Fruit fly (Drosophila melanogaster) whole organism, pupa: ENCODE results near the gene Rab26.

Source experiments
- CG10348 ChIP-seq: fragments of 200-800 bp; sonication (Bioruptor generic); IDR thresholded peaks from 2 replicates; pipeline ENCODE4 v1.3.6; 2022; ENCODE audit warnings: missing biosample characterization, missing genetic modification characterization
- CG12605 ChIP-seq: fragments of 200-800 bp; sonication (Bioruptor generic); IDR thresholded peaks from 2 replicates; pipeline ENCODE4 v1.3.6; 2022; ENCODE audit warnings: missing biosample characterization, missing genetic modification characterization
- CG13204 ChIP-seq: fragments of 200-800 bp; sonication (Bioruptor generic); optimal IDR thresholded peaks from 2 replicates; lab custom pipeline; 2018; ENCODE audit warnings: missing biosample characterization, mild to moderate bottlenecking, missing genetic modification characterization, moderate library complexity
- CG14655 ChIP-seq: fragments of 200-800 bp; sonication (Bioruptor generic); optimal IDR thresholded peaks from 3 replicates; lab custom pipeline; 2017; ENCODE audit warnings: mild to moderate bottlenecking, missing biosample characterization, missing genetic modification reagents, missing genetic modification characterization
- CG15710 ChIP-seq: fragments of 200-800 bp; sonication (Bioruptor generic); optimal IDR thresholded peaks from 2 replicates; lab custom pipeline; 2018; ENCODE audit warnings: missing biosample characterization, mild to moderate bottlenecking, missing genetic modification characterization, moderate library complexity
- CG17806 ChIP-seq: fragments of 200-800 bp; sonication (Bioruptor generic); optimal IDR thresholded peaks from 2 replicates; lab custom pipeline; 2018; ENCODE audit warnings: missing biosample characterization, mild to moderate bottlenecking, missing genetic modification characterization, moderate library complexity
- CG32121 ChIP-seq: fragments of 200-800 bp; sonication (Bioruptor generic); IDR thresholded peaks from 2 replicates; pipeline ENCODE4 v1.3.6; 2022; ENCODE audit warnings: missing biosample characterization, missing genetic modification characterization
- CG34367 ChIP-seq: fragments of 200-800 bp; sonication (Bioruptor generic); optimal IDR thresholded peaks from 2 replicates; lab custom pipeline; 2018; ENCODE audit warnings: missing biosample characterization, mild to moderate bottlenecking, missing genetic modification characterization
- CG4496 ChIP-seq: fragments of 200-800 bp; sonication (Bioruptor generic); IDR thresholded peaks from 3 replicates; pipeline ENCODE4 v1.3.6; 2022; ENCODE audit warnings: missing biosample characterization, missing genetic modification characterization
- CG8159 ChIP-seq: fragments of 200-800 bp; sonication (Bioruptor generic); optimal IDR thresholded peaks from 3 replicates; lab custom pipeline; 2018; ENCODE audit warnings: missing biosample characterization, mild to moderate bottlenecking, missing genetic modification characterization, moderate library complexity
- CG8301 ChIP-seq: fragments of 200-800 bp; sonication (Bioruptor generic); optimal IDR thresholded peaks from 2 replicates; lab custom pipeline; 2018; ENCODE audit warnings: missing biosample characterization, mild to moderate bottlenecking, missing genetic modification characterization
- CG9948 ChIP-seq: fragments of 200-800 bp; sonication (Bioruptor generic); optimal IDR thresholded peaks from 2 replicates; lab custom pipeline; 2018; ENCODE audit warnings: missing biosample characterization, mild to moderate bottlenecking, missing genetic modification characterization, moderate library complexity
- D1 ChIP-seq: fragments of 200-800 bp; sonication (Bioruptor generic); optimal IDR thresholded peaks from 2 replicates; lab custom pipeline; 2018; ENCODE audit warnings: missing biosample characterization, mild to moderate bottlenecking, missing genetic modification characterization, moderate library complexity
- EcR ChIP-seq: fragments of 200-800 bp; sonication (Bioruptor generic); optimal IDR thresholded peaks from 3 replicates; lab custom pipeline; 2019; ENCODE audit warnings: missing biosample characterization, missing genetic modification characterization, mild to moderate bottlenecking, moderate library complexity, missing genetic modification reagents
- Ets98B ChIP-seq: fragments of 200-800 bp; sonication (Bioruptor generic); IDR thresholded peaks from 2 replicates; pipeline ENCODE4 v1.3.6; 2022; ENCODE audit warnings: missing biosample characterization, missing genetic modification characterization
- Pif1A ChIP-seq: fragments of 200-800 bp; sonication (Bioruptor generic); optimal IDR thresholded peaks from 3 replicates; lab custom pipeline; 2016; ENCODE audit warnings: missing biosample characterization, missing genetic modification characterization
- Pif1B ChIP-seq: fragments of 200-800 bp; sonication (Bioruptor generic); optimal IDR thresholded peaks from 3 replicates; lab custom pipeline; 2016; ENCODE audit warnings: missing biosample characterization, missing genetic modification characterization
- Snoo ChIP-seq: fragments of 200-800 bp; sonication (Bioruptor generic); optimal IDR thresholded peaks from 3 replicates; lab custom pipeline; 2017; ENCODE audit warnings: missing biosample characterization, mild to moderate bottlenecking, missing genetic modification characterization, inconsistent platforms
- fd96Ca ChIP-seq: fragments of 200-800 bp; sonication (Bioruptor generic); IDR thresholded peaks from 3 replicates; pipeline ENCODE4 v1.3.6; 2022; ENCODE audit warnings: missing biosample characterization, missing genetic modification characterization
- gl ChIP-seq: fragments of 200-800 bp; sonication (Bioruptor generic); optimal IDR thresholded peaks from 2 replicates; lab custom pipeline; 2018; ENCODE audit warnings: missing biosample characterization, mild to moderate bottlenecking, missing genetic modification characterization
- rn ChIP-seq: fragments of 200-800 bp; sonication (Bioruptor generic); IDR thresholded peaks from 2 replicates; pipeline ENCODE4 v1.3.6; 2022; ENCODE audit warnings: missing biosample characterization, missing genetic modification characterization

Rab26 gene

dm6 chr3L:21363926-21364537 lies 45.5 kb downstream of the Rab26 start:
- TF ChIP-seq Pif1B (GFP tag; lab: Kevin White, UChicago) (peak; percentile 33), fd96Ca (GFP tag; lab: Robert Waterston, UW) (peak; percentile 84), CG9948 (tag; lab: Kevin White, UChicago) (no peak), CG4496 (GFP tag; lab: Robert Waterston, UW) (peak; percentile 86), rn (GFP tag; lab: Robert Waterston, UW) (peak; percentile 55), D1 (peak; percentile 20), CG15710 (tag; lab: Kevin White, UChicago) (no peak), CG13204 (GFP tag; lab: Kevin White, UChicago) (no peak), CG8301 (no peak), CG17806 (tag; lab: Kevin White, UChicago) (no peak), Pif1A (GFP tag; lab: Kevin White, UChicago) (peak; percentile 83), Ets98B (GFP tag; lab: Robert Waterston, UW) (peak; percentile 83; the same call in 1 of the 2 replicates), CG14655 (GFP tag; lab: Kevin White, UChicago) (peak; percentile 8), gl (tag; lab: Kevin White, UChicago) (no peak), CG32121 (GFP tag; lab: Robert Waterston, UW) (peak; percentile 79)

- TF ChIP-seq EcR (GFP tag; lab: Kevin White, UChicago) (no peak), CG10348 (GFP tag; lab: Robert Waterston, UW) (no peak), CG4496 (GFP tag; lab: Robert Waterston, UW) (no peak), Snoo (tag; lab: Kevin White, UChicago) (no peak), CG8301 (no peak), rn (GFP tag; lab: Robert Waterston, UW) (no peak), CG9948 (tag; lab: Kevin White, UChicago) (no peak), CG14655 (GFP tag; lab: Kevin White, UChicago) (no peak), Pif1B (GFP tag; lab: Kevin White, UChicago) (no peak), D1 (no peak), gl (tag; lab: Kevin White, UChicago) (no peak), Pif1A (GFP tag; lab: Kevin White, UChicago) (no peak), CG32121 (GFP tag; lab: Robert Waterston, UW) (no peak), CG15710 (tag; lab: Kevin White, UChicago) (no peak), CG8159 (tag; lab: Kevin White, UChicago) (no peak), CG12605 (no peak), fd96Ca (GFP tag; lab: Robert Waterston, UW) (no peak), CG13204 (GFP tag; lab: Kevin White, UChicago) (no peak), Ets98B (GFP tag; lab: Robert Waterston, UW) (no peak), CG17806 (tag; lab: Kevin White, UChicago) (no peak)
Observed at dm6 chr3L:21371230-21371629, 52.7 kb downstream of the Rab26 start.

- TF ChIP-seq CG8301 (no peak), D1 (no peak), CG9948 (tag; lab: Kevin White, UChicago) (no peak), EcR (GFP tag; lab: Kevin White, UChicago) (no peak), Snoo (tag; lab: Kevin White, UChicago) (no peak), CG14655 (GFP tag; lab: Kevin White, UChicago) (no peak), gl (tag; lab: Kevin White, UChicago) (no peak), Pif1A (GFP tag; lab: Kevin White, UChicago) (no peak), rn (GFP tag; lab: Robert Waterston, UW) (no peak), Pif1B (GFP tag; lab: Kevin White, UChicago) (no peak), CG12605 (no peak), CG10348 (GFP tag; lab: Robert Waterston, UW) (no peak), CG4496 (GFP tag; lab: Robert Waterston, UW) (no peak), CG34367 (tag; lab: Kevin White, UChicago) (no peak)
- TF ChIP-seq, all 21 proteins: peak for 0
Observed at dm6 chr3L:21380126-21380525, 61.6 kb downstream of the Rab26 start.

- TF ChIP-seq fd96Ca (GFP tag; lab: Robert Waterston, UW) (no peak), Pif1B (GFP tag; lab: Kevin White, UChicago) (no peak), CG15710 (tag; lab: Kevin White, UChicago) (no peak), rn (GFP tag; lab: Robert Waterston, UW) (no peak), CG13204 (GFP tag; lab: Kevin White, UChicago) (no peak), CG4496 (GFP tag; lab: Robert Waterston, UW) (no peak), CG17806 (tag; lab: Kevin White, UChicago) (no peak), CG10348 (GFP tag; lab: Robert Waterston, UW) (no peak), CG8301 (no peak), Pif1A (GFP tag; lab: Kevin White, UChicago) (no peak), D1 (no peak), CG12605 (no peak), EcR (GFP tag; lab: Kevin White, UChicago) (no peak), CG32121 (GFP tag; lab: Robert Waterston, UW) (no peak), CG14655 (GFP tag; lab: Kevin White, UChicago) (no peak), Ets98B (GFP tag; lab: Robert Waterston, UW) (no peak), CG34367 (tag; lab: Kevin White, UChicago) (no peak), CG8159 (tag; lab: Kevin White, UChicago) (no peak), gl (tag; lab: Kevin White, UChicago) (no peak), Snoo (tag; lab: Kevin White, UChicago) (no peak)
Observed at dm6 chr3L:21380581-21381175, 62.1 kb downstream of the Rab26 start.

- TF ChIP-seq CG13204 (GFP tag; lab: Kevin White, UChicago) = no peak
- no peak for TF ChIP-seq CG32121 (GFP tag; lab: Robert Waterston, UW)
- no peak for TF ChIP-seq gl (tag; lab: Kevin White, UChicago)
- TF ChIP-seq Pif1A (GFP tag; lab: Kevin White, UChicago) = no peak
- TF ChIP-seq Ets98B (GFP tag; lab: Robert Waterston, UW) = no peak
- TF ChIP-seq fd96Ca (GFP tag; lab: Robert Waterston, UW) = no peak
- TF ChIP-seq CG9948 (tag; lab: Kevin White, UChicago) = no peak
- no peak for TF ChIP-seq CG4496 (GFP tag; lab: Robert Waterston, UW)
- TF ChIP-seq EcR (GFP tag; lab: Kevin White, UChicago) = no peak
- TF ChIP-seq CG8159 (tag; lab: Kevin White, UChicago) = no peak
- TF ChIP-seq CG10348 (GFP tag; lab: Robert Waterston, UW) = no peak
Observed at dm6 chr3L:21381746-21382145, 63.2 kb downstream of the Rab26 start.
